Worm (Caenorhabditis elegans): ENCODE results near the gene C14A6.3.

DNA sequence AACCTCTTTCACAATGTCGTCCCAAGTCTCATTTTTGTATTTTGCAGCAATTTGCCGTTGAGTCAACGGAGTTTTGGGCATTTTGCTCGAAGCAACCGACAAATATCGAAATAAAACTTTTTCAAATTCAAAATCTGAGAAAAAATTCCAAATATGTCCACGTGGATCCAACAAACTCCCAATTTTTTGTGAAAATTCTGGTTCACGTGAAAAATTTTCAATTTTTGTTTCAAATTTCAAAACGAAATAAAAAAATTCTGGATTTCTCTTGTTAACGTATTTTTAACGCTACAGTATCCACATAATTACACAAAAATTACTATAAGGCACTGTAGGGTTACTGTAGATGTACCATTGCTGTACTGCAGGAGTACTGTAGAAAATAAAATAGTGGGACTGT lies 15.1 kb downstream of the C14A6.3 start, which contains the start of gene C14A6.13:
- TF ChIP-seq W03F9.2 (tag; optimal IDR thresholded peaks at IDR 0.05) (no peak), him-1 (tag; optimal IDR thresholded peaks at IDR 0.05) (no peak), dao-5 (tag; optimal IDR thresholded peaks at IDR 0.05) (no peak)

Data from whole organism, L4/young adult.